Worm (Caenorhabditis elegans) whole organism, midembryonic: ENCODE results near the gene T01E8.8.

ENCODE experiments used
- T22C8.4 ChIP-seq: fragments of 200-800 bp; sonication (Bioruptor generic); IDR thresholded peaks from 2 replicates; pipeline ENCODE4 v1.3.6; 2022; ENCODE audit warnings: missing genetic modification characterization, missing compliant biosample characterization
- klf-2 ChIP-seq: fragments of 200-800 bp; sonication (Bioruptor generic); conservative IDR thresholded peaks from 2 replicates; pipeline ENCODE4 v1.3.6; 2022; ENCODE audit warnings: missing genetic modification reagents, missing genetic modification characterization, missing compliant biosample characterization
- med-1 ChIP-seq: sonication (generic microtip); optimal IDR thresholded peaks from 2 replicates; lab custom pipeline; 2017; ENCODE audit warnings: missing genetic modification characterization, mild to moderate bottlenecking, missing compliant biosample characterization, antibody characterized with exemption, missing genetic modification reagents; ENCODE audit not compliant: insufficient read depth
- ztf-29 ChIP-seq: fragments of 200-800 bp; sonication (Bioruptor generic); IDR thresholded peaks from 2 replicates; pipeline ENCODE4 v1.3.6; 2022; ENCODE audit warnings: missing genetic modification reagents, missing genetic modification characterization, missing compliant biosample characterization

ce11 chrII:10218171-10218570 lies 12.9 kb upstream of the T01E8.8 start, which contains the start of gene ref-1:
- TF ChIP-seq T22C8.4 (no peak), med-1 (GFP tag; lab: Kevin White, UChicago) (no peak), klf-2 (GFP tag; lab: Robert Waterston, UW) (no peak), ztf-29 (no peak)
